Worm (Caenorhabditis elegans): ENCODE measurements around the gene pqn-31.

The pqn-31 gene

ce11 chrV:9097213-9097612 is 12.2 kb upstream of the pqn-31 start (continued):
- TF ChIP-seq rcor-1 (GFP tag; IDR thresholded peaks at IDR 0.05) (no peak), D2030.7 (GFP tag; IDR thresholded peaks at IDR 0.05) (no peak), sea-2 (GFP tag; IDR thresholded peaks at IDR 0.05) (no peak), Y79H2A.3 (GFP tag; conservative IDR thresholded peaks at IDR 0.05) (0 out of 2 replicates have a peak, but pooled peaks have one; percentile 35), F37B4.10 (GFP tag; IDR thresholded peaks at IDR 0.05) (no peak), ztf-3 (GFP tag; optimal IDR thresholded peaks at IDR 0.05) (no peak), C06A6.2 (GFP tag; conservative IDR thresholded peaks at IDR 0.05) (0 out of 2 replicates have a peak, but pooled peaks have one; percentile 11), F23B12.7 (tag; optimal IDR thresholded peaks at IDR 0.05; ENCODE audit: insufficient read depth) (no peak), egrh-3 (GFP tag; IDR thresholded peaks at IDR 0.05) (no peak), xnd-1 (tag; optimal IDR thresholded peaks at IDR 0.05) (no peak), B0336.3 (GFP tag; IDR thresholded peaks at IDR 0.05) (peak; percentile 27; the same call in 1 of the 2 replicates), hmg-20 (GFP tag; IDR thresholded peaks at IDR 0.05) (no peak), somi-1 (GFP tag; optimal IDR thresholded peaks at IDR 0.05) (no peak), ceh-100 (GFP tag; IDR thresholded peaks at IDR 0.05) (no peak), nhr-27 (tag; optimal IDR thresholded peaks at IDR 0.05) (no peak), bed-2 (GFP tag; IDR thresholded peaks at IDR 0.05) (no peak), ztf-25 (GFP tag; IDR thresholded peaks at IDR 0.05) (no peak), snpc-4 (GFP tag; optimal IDR thresholded peaks at IDR 0.05) (no peak), snpc-4 (tag; optimal IDR thresholded peaks at IDR 0.05) (no peak), die-1 (tag; optimal IDR thresholded peaks at IDR 0.05) (no peak), snpc-1.1 (tag; optimal IDR thresholded peaks at IDR 0.05; ENCODE audit: insufficient read depth) (no peak), zfh-2 (GFP tag; conservative IDR thresholded peaks at IDR 0.05) (no peak), F55B11.4 (tag; optimal IDR thresholded peaks at IDR 0.05; ENCODE audit: borderline replicate concordance, insufficient read depth) (no peak), ztf-18 (tag; optimal IDR thresholded peaks at IDR 0.05) (no peak), ets-4 (GFP tag; optimal IDR thresholded peaks at IDR 0.05) (no peak), F57C9.4 (tag; optimal IDR thresholded peaks at IDR 0.05) (no peak), F22D6.2 (tag; optimal IDR thresholded peaks at IDR 0.05) (no peak), fkh-3 (tag; optimal IDR thresholded peaks at IDR 0.05) (no peak), egl-18 (GFP tag; IDR thresholded peaks at IDR 0.05) (no peak), unc-62 (GFP tag; optimal IDR thresholded peaks at IDR 0.05) (no peak), ceh-27 (GFP tag; optimal IDR thresholded peaks at IDR 0.05) (no peak), attf-6 (GFP tag; IDR thresholded peaks at IDR 0.05) (no peak), rec-8 (tag; optimal IDR thresholded peaks at IDR 0.05) (no peak), efl-1 (GFP tag; optimal IDR thresholded peaks at IDR 0.05) (no peak), snpc-3.4 (tag; optimal IDR thresholded peaks at IDR 0.05) (no peak), unc-130 (GFP tag; optimal IDR thresholded peaks at IDR 0.05) (no peak), ama-1 (optimal IDR thresholded peaks at IDR 0.05) (peak; percentile 38), ama-1 (GFP tag; optimal IDR thresholded peaks at IDR 0.05) (no peak), dpl-1 (GFP tag; optimal IDR thresholded peaks at IDR 0.05) (no peak), F52B5.7 (tag; optimal IDR thresholded peaks at IDR 0.05) (no peak), hsf-1 (GFP tag; IDR thresholded peaks at IDR 0.05) (peak; percentile 20; the same call in 1 of the 2 replicates), akir-1 (GFP tag; optimal IDR thresholded peaks at IDR 0.05) (no peak), aptf-3 (GFP tag; IDR thresholded peaks at IDR 0.05) (no peak), nhr-120 (GFP tag; IDR thresholded peaks at IDR 0.05) (no peak), him-1 (tag; optimal IDR thresholded peaks at IDR 0.05) (no peak), sdz-38 (tag; optimal IDR thresholded peaks at IDR 0.05) (no peak), B0261.1 (tag; optimal IDR thresholded peaks at IDR 0.05) (no peak), nhr-179 (tag; optimal IDR thresholded peaks at IDR 0.05) (no peak), Y95B8A.8 (GFP tag; IDR thresholded peaks at IDR 0.05) (no peak), K11D2.4 (GFP tag; IDR thresholded peaks at IDR 0.05) (no peak; the same call in 1 of the 2 replicates)
